Fruit fly (Drosophila melanogaster): ENCODE measurements around the gene CG10898.
A peak's percentile ranks its signal among the peaks of the same experiment; 100 is the strongest.

Gene CG10898

DNA sequence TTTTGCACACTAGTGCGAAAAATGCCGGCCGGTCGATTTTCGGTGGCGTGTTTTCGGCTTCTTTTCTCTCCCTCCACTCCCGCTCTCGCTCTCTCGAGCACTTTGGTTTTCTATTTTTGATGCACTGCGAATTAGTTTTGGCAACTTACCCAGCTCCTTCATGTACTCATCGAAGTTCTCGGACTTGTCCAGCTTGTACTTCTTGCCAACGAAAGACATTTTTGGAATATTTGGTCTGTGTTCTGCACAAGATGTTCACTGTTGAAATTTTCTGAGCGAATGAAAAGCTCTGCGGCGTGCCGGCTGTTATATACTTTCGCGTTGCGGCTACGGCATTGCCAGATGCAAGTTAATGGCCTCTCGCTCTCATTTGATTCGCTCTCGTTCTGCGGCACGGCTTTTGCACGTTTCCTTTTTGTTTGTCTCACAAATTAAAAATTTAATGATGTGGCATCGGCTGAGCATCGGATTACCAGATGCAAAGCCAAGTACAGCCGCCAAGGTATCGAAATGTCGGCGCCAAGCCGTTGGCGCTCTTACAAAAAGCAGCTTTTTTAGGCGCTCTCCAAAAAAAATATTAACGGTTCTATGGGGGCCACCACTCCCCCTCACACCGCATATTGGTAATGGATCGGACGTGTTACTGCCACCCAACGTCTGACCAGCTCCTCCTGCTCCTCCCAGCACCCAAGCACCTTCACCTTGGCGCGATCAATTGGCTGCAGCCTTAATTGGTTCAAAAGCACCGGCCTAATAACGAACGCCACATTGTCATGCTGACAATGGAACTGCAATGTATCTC lies 9.4 kb downstream of the CG10898 start, which contains the start of the genes fabp and sea (continued):
- TF ChIP-seq CG18619 (GFP tag; optimal IDR thresholded peaks at IDR 0.05) (no peak), CG13775 (GFP tag; optimal IDR thresholded peaks at IDR 0.05) (no peak), CG1233 (GFP tag; optimal IDR thresholded peaks at IDR 0.05) (no peak), Stat92E (GFP tag; optimal IDR thresholded peaks at IDR 0.05) (no peak), Opbp (GFP tag; IDR thresholded peaks at IDR 0.05; ENCODE audit: partially characterized antibody) (no peak), nau (GFP tag; optimal IDR thresholded peaks at IDR 0.05) (no peak), Hmx (GFP tag; optimal IDR thresholded peaks at IDR 0.05) (no peak), CG11723 (GFP tag; optimal IDR thresholded peaks at IDR 0.05) (no peak), CG2202 (tag; optimal IDR thresholded peaks at IDR 0.05) (no peak), Med (GFP tag) (peak; percentile 57), CG13894 (tag; optimal IDR thresholded peaks at IDR 0.05) (no peak), dan (GFP tag; IDR thresholded peaks at IDR 0.05) (no peak), CG15073 (GFP tag; optimal IDR thresholded peaks at IDR 0.05) (no peak), CG1603 (tag; optimal IDR thresholded peaks at IDR 0.05) (no peak), tll (GFP tag; optimal IDR thresholded peaks at IDR 0.05) (no peak), tio (GFP tag; optimal IDR thresholded peaks at IDR 0.05) (no peak), CG31365 (tag; optimal IDR thresholded peaks at IDR 0.05) (no peak), CG3847 (GFP tag; IDR thresholded peaks at IDR 0.05) (no peak), Optix (GFP tag; IDR thresholded peaks at IDR 0.05) (no peak), her (GFP tag; optimal IDR thresholded peaks at IDR 0.05) (no peak), pan (optimal IDR thresholded peaks at IDR 0.05) (no peak), pan (GFP tag; optimal IDR thresholded peaks at IDR 0.05 in 1 of 2, IDR thresholded peaks at IDR 0.05 in 1 of 2) (no peak), chinmo (GFP tag; IDR thresholded peaks at IDR 0.05; ENCODE audit: partially characterized antibody) (peak; percentile 75; the same call in 2 of the 4 replicates), CG2875 (GFP tag; optimal IDR thresholded peaks at IDR 0.05) (no peak), CG11456 (GFP tag; IDR thresholded peaks at IDR 0.05) (no peak), HLH54F (GFP tag; optimal IDR thresholded peaks at IDR 0.05) (no peak), ash1 (GFP tag; optimal IDR thresholded peaks at IDR 0.05) (no peak), amos (GFP tag; IDR thresholded peaks at IDR 0.05; ENCODE audit: partially characterized antibody) (no peak; the same call in 1 of the 2 replicates), unpg (GFP tag; optimal IDR thresholded peaks at IDR 0.05) (no peak), CG30020 (tag; optimal IDR thresholded peaks at IDR 0.05) (no peak), sob (GFP tag; IDR thresholded peaks at IDR 0.05) (no peak), Mrtf (GFP tag; IDR thresholded peaks at IDR 0.05) (no peak), CG10543 (GFP tag; optimal IDR thresholded peaks at IDR 0.05) (peak; percentile 39), Hand (GFP tag; optimal IDR thresholded peaks at IDR 0.05) (no peak), gce (GFP tag; IDR thresholded peaks at IDR 0.05) (no peak), CG1529 (GFP tag; optimal IDR thresholded peaks at IDR 0.05) (no peak), Spps (tag; optimal IDR thresholded peaks at IDR 0.05) (no peak), B-H2 (GFP tag; optimal IDR thresholded peaks at IDR 0.05) (no peak), pzg (GFP tag; optimal IDR thresholded peaks at IDR 0.05) (no peak), Dp (GFP tag; optimal IDR thresholded peaks at IDR 0.05) (no peak), CG2116 (GFP tag; optimal IDR thresholded peaks at IDR 0.05) (no peak), da (GFP tag; optimal IDR thresholded peaks at IDR 0.05) (no peak), CG9727 (GFP tag; optimal IDR thresholded peaks at IDR 0.05) (no peak), CG7372 (GFP tag; IDR thresholded peaks at IDR 0.05) (no peak), gsb (GFP tag; IDR thresholded peaks at IDR 0.05) (no peak), dmrt11E (tag; optimal IDR thresholded peaks at IDR 0.05) (no peak), HmgD (GFP tag; optimal IDR thresholded peaks at IDR 0.05) (no peak), Hr39 (optimal IDR thresholded peaks at IDR 0.05) (no peak), E2f1 (GFP tag; IDR thresholded peaks at IDR 0.05) (no peak), CG15011 (GFP tag; optimal IDR thresholded peaks at IDR 0.05) (no peak)

Data from whole organism, embryonic.